Worm (Caenorhabditis elegans): ENCODE results near the gene E01G6.1.

E01G6.1 gene

ce11 chrX:12229651-12230050, 31.0 kb upstream of the E01G6.1 start, which contains the start of gene cest-7:
TSS of gene cest-7 (plus strand) at chrX:12229951.
- TF ChIP-seq snpc-4 (tag; optimal IDR thresholded peaks at IDR 0.05) (no peak), daf-16 (GFP tag; optimal IDR thresholded peaks at IDR 0.05) (no peak), daf-16 (tag; optimal IDR thresholded peaks at IDR 0.05) (peak; percentile 82)

DNA sequence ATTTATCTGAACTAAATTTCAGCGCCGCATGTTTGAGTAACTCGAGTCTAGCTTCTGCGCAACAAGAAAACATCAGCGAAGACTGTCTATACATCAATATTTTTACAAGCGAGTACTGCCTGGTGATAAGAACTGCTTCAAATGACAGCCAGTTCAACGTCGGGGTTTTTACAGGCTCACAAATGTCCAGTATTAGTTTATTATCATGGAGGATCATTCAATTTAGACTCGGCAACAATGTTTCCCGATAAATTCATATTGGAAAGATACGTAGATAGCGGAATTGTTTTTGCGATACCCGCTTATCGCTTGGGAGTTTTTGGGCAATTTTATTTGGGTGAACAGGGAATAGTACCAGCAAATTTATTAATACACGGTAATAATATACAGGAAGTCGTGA, 30.3 kb upstream of the E01G6.1 start:
- TF ChIP-seq aha-1 (tag) (peak; percentile 62), unc-39 (tag; optimal IDR thresholded peaks at IDR 0.05) (no peak), tag-97 (GFP tag; IDR thresholded peaks at IDR 0.05) (no peak), Y105C5A.15 (GFP tag; IDR thresholded peaks at IDR 0.05) (no peak), egl-43 (GFP tag; IDR thresholded peaks at IDR 0.05) (no peak), nhr-42 (GFP tag; IDR thresholded peaks at IDR 0.05) (no peak), nhr-11 (tag; optimal IDR thresholded peaks at IDR 0.05) (no peak), hif-1 (tag; optimal IDR thresholded peaks at IDR 0.05) (no peak), cey-2 (tag; optimal IDR thresholded peaks at IDR 0.05; ENCODE audit: borderline replicate concordance, insufficient read depth) (no peak), pqm-1 (tag; optimal IDR thresholded peaks at IDR 0.05) (no peak), hlh-11 (tag; optimal IDR thresholded peaks at IDR 0.05) (peak; percentile 72), gei-8 (GFP tag; optimal IDR thresholded peaks at IDR 0.05) (no peak), nhr-28 (tag; optimal IDR thresholded peaks at IDR 0.05) (peak; percentile 41), egl-27 (tag; optimal IDR thresholded peaks at IDR 0.05) (no peak), nhr-237 (tag; optimal IDR thresholded peaks at IDR 0.05) (no peak), duxl-1 (tag; optimal IDR thresholded peaks at IDR 0.05; ENCODE audit: poor library complexity) (no peak), arid-1 (GFP tag; conservative IDR thresholded peaks at IDR 0.05) (no peak), nhr-48 (tag; optimal IDR thresholded peaks at IDR 0.05) (peak; percentile 29), D1046.2 (GFP tag; IDR thresholded peaks at IDR 0.05) (no peak), set-16 (GFP tag; IDR thresholded peaks at IDR 0.05) (no peak), ztf-11 (tag; optimal IDR thresholded peaks at IDR 0.05) (no peak), zfp-2 (tag; optimal IDR thresholded peaks at IDR 0.05) (no peak), ceh-62 (tag; optimal IDR thresholded peaks at IDR 0.05) (no peak), unc-130 (GFP tag; optimal IDR thresholded peaks at IDR 0.05) (no peak), spr-3 (GFP tag; optimal IDR thresholded peaks at IDR 0.05) (no peak), php-3 (GFP tag; IDR thresholded peaks at IDR 0.05) (peak; percentile 90), nhr-41 (GFP tag; IDR thresholded peaks at IDR 0.05) (no peak), nhr-6 (tag; optimal IDR thresholded peaks at IDR 0.05) (no peak), ama-1 (optimal IDR thresholded peaks at IDR 0.05) (no peak), dve-1 (tag; optimal IDR thresholded peaks at IDR 0.05; ENCODE audit: insufficient read depth) (peak; percentile 71), F44E2.7 (GFP tag; IDR thresholded peaks at IDR 0.05) (no peak), daf-16 (GFP tag; optimal IDR thresholded peaks at IDR 0.05) (peak in 1 of 2 experiments; percentile 36), daf-16 (tag; optimal IDR thresholded peaks at IDR 0.05) (peak; percentile 95), ZK337.2 (GFP tag; IDR thresholded peaks at IDR 0.05) (no peak), lsy-2 (tag; optimal IDR thresholded peaks at IDR 0.05) (no peak), mxl-3 (GFP tag; optimal IDR thresholded peaks at IDR 0.05) (no peak), Y48G9A.11 (GFP tag; IDR thresholded peaks at IDR 0.05) (no peak), T20F7.1 (GFP tag; optimal IDR thresholded peaks at IDR 0.05) (no peak), Y5F2A.4 (GFP tag; optimal IDR thresholded peaks at IDR 0.05) (no peak), lin-29 (GFP tag; IDR thresholded peaks at IDR 0.05) (no peak), ZK546.5 (tag; optimal IDR thresholded peaks at IDR 0.05) (no peak), fos-1 (tag; optimal IDR thresholded peaks at IDR 0.05) (no peak), lin-38 (GFP tag; IDR thresholded peaks at IDR 0.05) (no peak), F37D6.2 (tag; optimal IDR thresholded peaks at IDR 0.05) (no peak), zag-1 (tag; optimal IDR thresholded peaks at IDR 0.05) (no peak), spr-1 (tag; optimal IDR thresholded peaks at IDR 0.05) (no peak), lin-1 (GFP tag; IDR thresholded peaks at IDR 0.05) (no peak), skn-1 (tag; optimal IDR thresholded peaks at IDR 0.05) (no peak), lin-15B (tag; optimal IDR thresholded peaks at IDR 0.05) (no peak), mdl-1 (tag; optimal IDR thresholded peaks at IDR 0.05) (no peak)

Data from whole organism, L4 larva.